Fruit fly (Drosophila melanogaster) Kc167 (cell line): Measurements from ENCODE around the gene CG32299.

Source experiments
- h ChIP-seq: fragments of >200 bp; optimal IDR thresholded peaks from 3 replicates; lab custom pipeline; 2018; ENCODE audit warnings: missing external identifiers
- insv ChIP-seq: fragments of >200 bp; optimal IDR thresholded peaks from 3 replicates; lab custom pipeline; 2018; ENCODE audit warnings: missing external identifiers

DNA sequence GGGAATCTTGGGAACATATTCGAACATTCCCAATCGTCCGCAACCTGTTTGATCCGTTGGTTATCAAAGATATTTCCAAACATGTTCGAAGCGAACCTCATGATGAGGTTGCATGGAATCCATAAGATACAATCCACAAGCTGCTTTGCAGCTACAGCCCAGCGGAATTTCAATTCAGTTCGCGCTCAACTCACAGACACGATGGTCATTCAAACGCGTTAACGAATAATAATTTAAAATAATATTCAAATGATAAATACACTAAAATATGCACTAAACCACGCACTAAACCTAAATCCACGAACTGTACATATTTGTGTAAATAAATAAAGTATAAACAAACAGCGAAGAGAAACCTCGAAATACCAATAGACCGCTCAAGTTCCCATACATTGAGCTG is 3.0 kb downstream of the CG32299 start:
- TF ChIP-seq insv (lab: Kevin White, UChicago) (no peak), h (lab: Kevin White, UChicago) (no peak)
